Fruit fly (Drosophila melanogaster): ENCODE data around the gene cyc.
A peak's percentile ranks its signal among the peaks of the same experiment; 100 is the strongest.

cyc gene

DNA sequence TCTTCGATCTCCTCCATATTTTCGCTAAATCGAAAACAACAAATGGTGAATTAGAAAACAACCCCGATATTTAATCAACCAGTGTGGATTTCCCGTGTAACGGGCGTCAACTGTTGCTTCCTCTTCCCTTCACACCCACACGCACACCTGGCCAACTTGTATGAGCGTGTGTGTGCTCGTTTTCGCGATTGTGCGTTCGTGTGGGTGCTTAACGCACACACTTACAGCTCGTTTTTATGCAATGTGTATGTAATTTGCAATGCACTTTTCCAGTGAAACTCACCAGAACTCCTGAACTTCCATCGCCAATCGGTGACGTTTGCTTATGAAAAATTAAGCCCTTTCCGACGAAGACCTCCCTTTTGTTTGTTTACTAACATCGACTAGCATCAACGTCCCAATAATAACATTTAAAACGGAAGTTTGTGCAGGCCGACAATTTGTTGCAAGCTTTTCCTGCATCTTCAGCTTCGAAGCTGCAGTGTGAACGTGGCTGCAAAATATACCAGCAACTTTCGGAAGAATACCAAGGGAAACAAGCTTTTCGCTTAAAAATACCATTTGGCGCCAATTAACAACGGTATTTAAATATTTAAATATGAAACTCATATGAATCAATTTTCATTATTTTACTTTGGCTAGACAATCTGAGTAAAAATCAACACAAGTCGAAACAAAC is at the start of gene cyc:
Gene cyc, minus strand, starts transcription at position 467 of the 679 bp plus-strand sequence.
- TF ChIP-seq CG8478 (optimal IDR thresholded peaks at IDR 0.05) (no peak), CTCF (optimal IDR thresholded peaks at IDR 0.05) (no peak)

DNA sequence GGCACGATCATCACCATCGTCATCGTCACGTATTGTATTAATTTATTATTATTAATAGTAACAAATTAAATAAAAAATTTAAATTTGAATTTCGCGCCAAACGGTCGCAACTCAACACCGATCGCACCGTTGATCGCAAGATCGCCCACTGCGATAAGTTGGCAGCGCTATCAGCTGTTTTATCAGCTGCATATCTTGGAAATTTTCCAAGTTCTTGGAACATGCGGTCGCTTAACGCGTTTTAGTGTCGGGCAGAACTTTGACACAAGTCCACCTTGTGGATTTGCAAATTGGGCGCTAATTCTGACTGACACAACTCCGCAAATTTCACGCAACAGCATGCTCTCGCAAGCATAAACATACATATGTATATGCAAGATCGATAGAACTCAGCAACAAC is 45.5 kb upstream of the cyc start:
- TF ChIP-seq CTCF (optimal IDR thresholded peaks at IDR 0.05), result no peak
- TF ChIP-seq CG8478 (optimal IDR thresholded peaks at IDR 0.05), result no peak

DNA sequence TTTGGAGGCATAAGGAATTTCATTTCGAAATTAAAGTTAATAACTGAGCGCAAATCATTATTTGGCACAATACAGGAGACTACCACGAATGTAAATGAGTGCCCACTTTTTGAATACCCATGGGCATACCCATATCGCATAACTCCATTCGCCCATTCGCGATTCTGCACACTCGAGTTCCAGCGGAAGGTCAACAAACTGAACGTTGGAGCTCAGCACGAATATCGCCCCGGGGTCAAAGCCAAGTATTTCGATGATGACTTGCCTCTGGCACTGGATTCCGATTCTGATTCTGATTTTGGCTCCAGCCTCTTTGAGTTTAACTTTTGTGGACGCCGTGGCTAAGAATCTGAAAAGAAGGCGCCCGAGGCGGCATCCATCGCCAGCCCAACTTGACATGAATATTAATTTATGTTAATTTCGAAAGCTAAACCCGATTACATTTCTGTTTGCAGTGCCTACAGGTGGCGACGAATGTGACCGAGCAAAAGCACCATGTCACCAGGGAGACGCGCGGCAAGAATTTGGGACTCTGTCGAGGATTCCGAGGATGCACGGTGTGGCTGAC is 42.3 kb upstream of the cyc start:
- TF ChIP-seq CG8478 (optimal IDR thresholded peaks at IDR 0.05) (no peak), CTCF (optimal IDR thresholded peaks at IDR 0.05) (no peak)

DNA sequence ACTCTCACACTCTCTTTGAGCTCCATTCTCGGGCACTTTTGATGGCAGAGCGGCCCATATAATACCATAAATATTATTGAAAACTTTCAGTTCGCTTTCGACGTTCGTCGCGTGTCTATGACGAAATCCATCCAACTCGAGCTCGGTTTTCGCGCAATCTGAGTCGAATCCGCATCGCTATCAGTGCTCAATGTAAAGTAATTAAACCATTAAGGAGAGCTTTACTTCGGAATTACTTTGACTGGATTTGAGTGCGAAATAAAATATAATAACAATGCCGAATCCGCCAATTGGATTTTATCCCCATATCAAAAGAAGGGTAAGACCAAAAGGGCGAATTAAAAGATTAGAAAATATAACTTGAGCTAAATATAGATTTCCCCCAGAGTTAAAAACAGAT is 32.3 kb upstream of the cyc start:
- no peak for TF ChIP-seq CG8478 (optimal IDR thresholded peaks at IDR 0.05)
- TF ChIP-seq CTCF (optimal IDR thresholded peaks at IDR 0.05), result no peak

DNA sequence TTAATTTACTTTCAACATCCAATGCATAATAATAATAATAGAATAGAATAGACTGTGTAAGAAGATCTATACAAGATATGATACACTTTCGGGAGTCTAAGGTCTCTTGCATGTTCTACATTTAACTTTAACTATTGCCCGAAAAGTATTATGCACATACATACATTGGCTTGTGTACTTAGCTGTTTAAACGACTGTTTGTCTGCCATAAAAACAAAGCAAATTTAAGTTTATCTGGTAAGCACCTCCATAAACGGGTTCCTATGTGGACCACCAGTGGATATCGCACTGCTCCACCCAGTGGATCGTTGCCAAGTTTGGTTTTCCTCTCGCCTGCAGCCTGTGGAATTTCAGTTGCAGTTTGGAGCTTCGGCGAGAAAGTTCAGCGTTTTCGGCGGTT is 31.2 kb upstream of the cyc start:
- no peak for TF ChIP-seq CTCF (optimal IDR thresholded peaks at IDR 0.05)
- no peak for TF ChIP-seq CG8478 (optimal IDR thresholded peaks at IDR 0.05)

DNA sequence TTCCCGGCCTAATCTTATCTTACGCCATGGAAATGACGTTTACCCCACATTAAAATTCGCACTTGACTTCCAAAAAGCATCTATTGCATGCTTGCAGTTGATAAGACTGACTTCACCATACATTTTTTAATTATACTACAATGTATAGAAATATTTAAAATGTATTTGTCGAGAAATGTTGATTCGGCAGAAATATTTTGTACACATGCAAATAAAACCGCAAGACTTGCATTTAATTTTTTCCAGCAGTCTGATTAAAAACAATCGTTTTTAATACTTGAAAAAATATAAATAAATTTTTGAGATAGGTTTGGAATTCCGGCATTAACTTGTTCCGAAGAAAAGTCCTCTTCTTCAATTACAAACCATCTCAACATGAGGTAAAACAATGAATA is 30.2 kb upstream of the cyc start:
- TF ChIP-seq CTCF (optimal IDR thresholded peaks at IDR 0.05) (no peak), CG8478 (optimal IDR thresholded peaks at IDR 0.05) (no peak)

DNA sequence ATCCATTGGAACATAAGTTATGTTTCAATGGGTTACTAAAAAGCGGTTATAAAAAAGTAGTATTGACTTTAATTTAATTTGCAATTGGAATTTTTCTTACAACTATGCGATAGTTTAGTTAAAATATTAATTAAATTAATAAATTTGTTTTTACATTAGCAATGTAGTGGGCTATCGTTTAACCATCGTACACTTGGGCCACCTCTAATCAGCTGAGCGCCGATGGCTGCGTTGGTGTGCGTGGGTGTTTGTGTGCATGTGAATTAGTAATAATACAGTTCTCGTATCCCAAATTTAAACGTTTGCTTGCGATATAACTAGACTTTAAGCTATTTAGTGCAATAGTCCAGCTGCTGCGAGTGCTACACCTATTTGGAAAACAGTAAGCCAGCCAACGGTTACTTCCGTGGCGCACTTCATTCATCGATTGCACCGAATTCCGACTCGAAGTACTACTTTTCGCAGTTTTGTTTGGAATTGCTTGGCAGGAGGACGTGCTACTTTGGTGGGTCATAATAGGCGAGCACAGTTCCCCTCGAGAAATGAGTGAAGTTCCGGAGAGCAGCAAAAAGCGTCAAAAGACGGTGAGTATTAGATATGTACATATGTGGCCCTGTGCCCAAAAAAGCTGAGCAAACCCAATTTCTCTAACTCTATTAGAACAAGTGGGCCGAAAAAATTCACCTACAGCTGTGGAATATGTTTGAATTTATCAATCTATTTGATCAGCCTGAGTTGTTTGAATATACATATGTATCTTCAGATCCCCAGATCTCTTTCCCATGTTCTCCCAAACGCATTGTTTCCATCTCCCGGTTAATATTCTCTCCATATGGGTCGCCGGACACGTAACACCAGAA is 29.5 kb upstream of the cyc start, which contains the start of gene Papss:
Gene Papss, plus strand, starts transcription at position 247 of the 860 bp plus-strand sequence.
- no peak for TF ChIP-seq CG8478 (optimal IDR thresholded peaks at IDR 0.05)
- TF ChIP-seq CTCF (optimal IDR thresholded peaks at IDR 0.05), result no peak

DNA sequence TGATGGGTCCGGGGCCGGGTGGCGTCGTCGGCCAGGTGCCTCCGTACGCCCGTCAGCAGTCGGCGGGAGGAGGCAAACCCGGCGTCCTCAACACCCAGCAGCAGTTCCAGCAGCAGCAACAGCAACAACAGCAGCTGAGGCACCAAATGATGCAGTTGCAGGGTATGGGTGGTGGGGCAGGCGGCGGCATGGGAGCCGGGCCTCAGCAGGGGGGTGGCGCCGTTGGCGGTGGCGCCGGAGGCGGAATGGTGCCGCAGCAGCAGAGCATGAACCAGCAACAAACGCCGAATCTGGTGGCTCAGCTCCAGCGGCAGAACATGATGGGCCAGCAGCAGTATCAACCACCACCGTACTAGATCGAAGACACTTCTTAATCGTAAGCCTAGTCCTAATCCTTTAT is 28.8 kb upstream of the cyc start:
- TF ChIP-seq CTCF (optimal IDR thresholded peaks at IDR 0.05), result no peak
- no peak for TF ChIP-seq CG8478 (optimal IDR thresholded peaks at IDR 0.05)

DNA sequence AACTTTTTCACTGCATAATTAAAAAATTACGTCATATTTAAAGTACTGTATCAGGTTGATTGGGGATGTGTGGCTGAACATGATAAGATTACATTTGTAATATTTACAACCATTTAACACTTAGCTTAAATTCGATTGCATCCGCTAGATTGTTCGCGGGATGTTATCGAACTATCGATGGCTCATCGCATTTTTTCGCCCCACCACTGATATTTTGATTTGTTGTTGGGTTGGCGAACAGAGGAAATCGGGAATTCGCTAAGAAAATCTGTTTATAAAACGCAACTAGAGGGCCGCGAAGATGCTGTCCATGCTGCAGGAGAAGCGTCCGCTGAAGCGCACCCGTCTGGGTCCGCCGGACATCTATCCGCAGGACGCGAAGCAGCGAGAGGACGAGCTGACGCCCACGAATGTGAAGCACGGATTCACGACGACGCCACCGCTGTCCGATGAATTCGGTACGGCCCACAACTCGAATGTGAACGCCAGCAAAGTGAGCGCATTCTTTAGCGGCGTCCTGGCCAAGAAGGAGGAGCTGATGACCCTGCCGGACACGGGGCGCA is 20.7 kb upstream of the cyc start, which contains the start of gene kto:
Gene kto, plus strand, starts transcription at position 240 of the 563 bp plus-strand sequence.
- TF ChIP-seq CTCF (optimal IDR thresholded peaks at IDR 0.05) (no peak), CG8478 (optimal IDR thresholded peaks at IDR 0.05) (no peak)

DNA sequence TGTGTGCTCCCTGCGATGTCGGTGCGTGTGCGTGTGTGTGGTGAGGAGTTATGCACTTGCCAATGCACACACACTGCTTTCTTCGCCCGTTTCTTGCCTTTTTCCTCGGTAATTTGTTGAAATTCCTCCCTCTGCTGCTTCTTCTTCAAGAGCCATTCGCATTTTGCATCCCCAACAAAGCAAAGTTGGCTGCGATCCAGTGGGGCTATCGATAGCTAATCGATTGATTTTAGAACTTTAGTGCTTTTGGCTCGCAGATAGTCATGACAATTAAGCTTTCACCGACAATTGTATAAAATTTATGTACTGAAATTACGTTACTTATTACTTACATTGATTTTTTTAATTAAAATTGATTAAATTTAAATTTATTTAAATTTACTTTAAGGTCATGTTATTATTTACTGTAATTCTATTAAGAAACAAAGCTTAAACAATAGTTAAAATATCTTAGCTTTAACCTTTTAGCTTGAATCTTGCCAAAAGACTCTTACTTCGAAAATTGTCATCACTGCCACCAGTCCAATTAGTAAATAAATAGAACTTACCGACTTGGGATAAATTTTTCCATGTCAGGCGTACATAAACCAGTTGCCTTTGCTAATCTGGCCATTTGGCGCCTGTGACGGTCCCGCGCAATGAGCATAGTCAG is 18.5 kb upstream of the cyc start, which contains the start of the genes trc and CG32221:
Gene trc, minus strand, starts transcription at position 162 of the 652 bp plus-strand sequence.
Gene CG32221, plus strand, starts transcription at position 528 of the 652 bp plus-strand sequence.
- TF ChIP-seq CG8478 (optimal IDR thresholded peaks at IDR 0.05) (no peak), CTCF (optimal IDR thresholded peaks at IDR 0.05) (no peak)

DNA sequence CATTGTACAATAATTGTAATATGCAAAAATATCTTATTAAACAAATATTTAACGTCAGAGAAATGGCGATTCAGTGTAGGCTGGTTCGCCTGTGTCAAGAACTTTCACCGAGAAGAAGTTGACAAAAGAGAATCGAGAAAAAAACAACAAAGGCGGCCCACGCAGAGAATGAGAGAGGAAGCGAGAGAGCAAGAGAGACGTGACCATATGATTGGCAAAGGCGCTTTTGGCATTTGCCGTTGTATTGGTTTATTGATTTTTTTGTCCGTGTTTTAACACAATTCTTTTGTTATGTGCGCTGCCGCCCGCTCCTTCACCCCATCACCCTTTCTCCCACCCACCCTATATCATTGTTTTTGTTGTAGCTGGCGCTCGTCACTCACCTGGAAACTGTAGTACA is 17.5 kb upstream of the cyc start:
- TF ChIP-seq CTCF (optimal IDR thresholded peaks at IDR 0.05), result no peak
- no peak for TF ChIP-seq CG8478 (optimal IDR thresholded peaks at IDR 0.05)

DNA sequence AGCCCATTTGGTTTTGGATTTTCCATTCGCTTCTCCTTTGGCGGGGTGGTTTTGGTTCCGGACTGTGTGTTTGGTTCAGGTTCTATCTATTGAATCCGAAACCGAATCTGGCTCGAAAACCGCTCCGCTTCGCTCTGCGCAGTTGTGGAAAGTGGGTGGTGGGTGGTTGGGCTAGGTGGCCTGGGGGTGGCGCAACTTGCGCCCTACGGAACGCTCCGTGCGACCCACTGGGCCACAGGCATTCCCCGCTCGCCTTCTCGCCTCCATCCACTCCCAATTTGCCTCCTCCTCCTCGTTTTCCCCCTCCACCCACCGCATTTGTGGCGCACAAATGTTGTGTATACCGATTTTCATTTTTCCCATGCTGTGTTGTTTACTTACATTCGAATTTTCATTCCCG is 3.0 kb upstream of the cyc start:
- no peak for TF ChIP-seq CG8478 (optimal IDR thresholded peaks at IDR 0.05)
- TF ChIP-seq CTCF (optimal IDR thresholded peaks at IDR 0.05), result no peak

DNA sequence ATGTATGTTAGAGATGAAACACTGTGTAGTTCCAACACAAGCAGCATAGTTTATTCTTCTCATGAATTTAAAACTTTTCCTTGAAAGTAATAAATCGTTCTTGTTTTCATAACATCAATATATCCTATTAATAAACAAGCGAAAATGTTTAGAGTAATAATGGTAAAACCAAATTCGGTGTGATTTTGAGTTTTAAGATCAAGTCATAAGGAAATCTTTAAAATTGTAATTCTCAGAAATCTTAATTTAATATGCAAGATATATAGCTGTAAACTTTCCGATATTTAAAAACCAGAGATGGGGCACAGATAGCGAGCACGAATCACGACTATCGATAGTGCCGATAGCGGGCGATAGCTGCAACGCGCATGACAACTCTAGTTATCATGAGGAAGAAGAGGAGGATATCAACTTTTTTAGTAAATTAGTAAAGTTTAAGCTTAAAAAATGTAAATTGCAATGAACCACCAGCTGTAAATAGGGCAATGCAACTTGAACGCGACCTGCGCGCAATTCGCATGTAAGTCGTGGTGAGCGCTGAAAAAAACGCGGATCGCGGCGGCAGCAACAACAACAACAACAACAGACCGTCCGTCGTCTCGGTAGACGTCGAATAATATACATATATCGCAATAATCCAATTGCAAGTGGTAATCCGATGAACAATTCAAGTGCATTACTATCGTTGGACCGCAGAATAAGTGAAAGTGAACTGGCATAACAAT is 2.2 kb upstream of the cyc start, which contains the start of the genes Fibp and Deaf1:
Gene Fibp, minus strand, starts transcription at position 161 of the 725 bp plus-strand sequence.
Gene Deaf1, plus strand, starts transcription at position 368 of the 725 bp plus-strand sequence.
- TF ChIP-seq CG8478 (optimal IDR thresholded peaks at IDR 0.05), result no peak
- TF ChIP-seq CTCF (optimal IDR thresholded peaks at IDR 0.05), result peak in 1 of 2 experiments; percentile 9

Measured in S2 (cell line).